Worm (Caenorhabditis elegans): ENCODE results near the gene abu-12.

Gene abu-12

ce11 chrX:489635-490105 lies 32.3 kb upstream of the abu-12 start, which contains the start of gene egl-17 (continued):
- TF ChIP-seq hmg-1.1 (GFP tag; IDR thresholded peaks at IDR 0.05) (peak; percentile 94), F49E8.2 (tag; optimal IDR thresholded peaks at IDR 0.05; ENCODE audit: borderline replicate concordance) (peak; percentile 77), sdz-12 (GFP tag; optimal IDR thresholded peaks at IDR 0.05) (peak; percentile 13), mdl-1 (tag; optimal IDR thresholded peaks at IDR 0.05) (peak in 1 of 2 experiments; percentile 80), ceh-28 (tag; optimal IDR thresholded peaks at IDR 0.05) (no peak), F10B5.3 (tag; optimal IDR thresholded peaks at IDR 0.05) (peak; percentile 83), lin-1 (GFP tag; IDR thresholded peaks at IDR 0.05) (peak; percentile 82), egl-27 (tag; optimal IDR thresholded peaks at IDR 0.05) (no peak)

DNA sequence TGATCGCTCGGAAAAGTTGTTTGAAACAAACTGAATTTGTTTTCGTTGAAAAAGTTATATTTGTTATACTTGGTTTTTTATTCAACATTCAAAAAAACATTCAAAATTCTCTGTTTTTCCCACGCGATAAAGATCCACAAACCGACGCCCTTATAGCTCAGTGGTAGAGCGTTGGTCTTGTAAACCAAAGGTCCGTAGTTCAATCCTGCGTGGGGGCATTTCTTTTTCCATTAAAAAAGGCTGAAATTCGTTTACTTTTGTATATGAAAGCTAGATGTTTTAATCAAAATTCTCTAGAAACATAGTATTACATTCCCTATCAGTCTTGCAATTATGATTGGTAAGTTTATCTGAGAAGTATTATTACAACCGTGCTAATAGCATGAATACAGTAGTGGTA lies 30.3 kb upstream of the abu-12 start:
- TF ChIP-seq lin-29 (GFP tag; IDR thresholded peaks at IDR 0.05) (no peak), egl-43 (GFP tag; IDR thresholded peaks at IDR 0.05) (peak; percentile 85; the same call in 1 of the 2 replicates), hlh-11 (tag; optimal IDR thresholded peaks at IDR 0.05) (no peak), D1046.2 (GFP tag; IDR thresholded peaks at IDR 0.05) (peak; percentile 66; the same call in 1 of the 2 replicates), lin-39 (tag; optimal IDR thresholded peaks at IDR 0.05) (no peak), nhr-111 (GFP tag; optimal IDR thresholded peaks at IDR 0.05) (no peak), spr-1 (tag; optimal IDR thresholded peaks at IDR 0.05) (no peak), ceh-20 (GFP tag; IDR thresholded peaks at IDR 0.05) (no peak), nhr-77 (tag; optimal IDR thresholded peaks at IDR 0.05) (no peak), nhr-41 (GFP tag; IDR thresholded peaks at IDR 0.05) (no peak), nhr-48 (tag; optimal IDR thresholded peaks at IDR 0.05) (no peak), ceh-28 (tag; optimal IDR thresholded peaks at IDR 0.05) (no peak), dve-1 (tag; optimal IDR thresholded peaks at IDR 0.05; ENCODE audit: insufficient read depth) (no peak), php-3 (GFP tag; IDR thresholded peaks at IDR 0.05) (no peak), nhr-6 (tag; optimal IDR thresholded peaks at IDR 0.05) (no peak), mep-1 (tag; optimal IDR thresholded peaks at IDR 0.05) (no peak), unc-130 (GFP tag; optimal IDR thresholded peaks at IDR 0.05) (no peak), F26F4.8 (GFP tag; conservative IDR thresholded peaks at IDR 0.05) (peak; percentile 58; the same call in 1 of the 2 replicates), ceh-82 (tag; optimal IDR thresholded peaks at IDR 0.05) (no peak), ama-1 (optimal IDR thresholded peaks at IDR 0.05) (no peak), nhr-10 (tag; optimal IDR thresholded peaks at IDR 0.05) (no peak), madf-5 (GFP tag; IDR thresholded peaks at IDR 0.05) (0 out of 4 replicates have a peak, but pooled peaks of 1 of the 2 experiments have one; percentile 47), lin-38 (GFP tag; IDR thresholded peaks at IDR 0.05) (peak; percentile 66), daf-19 (GFP tag; conservative IDR thresholded peaks at IDR 0.05) (0 out of 2 replicates have a peak, but pooled peaks have one; percentile 41), ZK546.5 (tag; optimal IDR thresholded peaks at IDR 0.05) (no peak), nhr-102 (tag; optimal IDR thresholded peaks at IDR 0.05) (no peak), nhr-25 (tag; optimal IDR thresholded peaks at IDR 0.05; ENCODE audit: borderline replicate concordance, insufficient read depth) (no peak), ctbp-1 (GFP tag; IDR thresholded peaks at IDR 0.05) (peak; percentile 53; the same call in 1 of the 2 replicates), arid-1 (GFP tag; conservative IDR thresholded peaks at IDR 0.05) (peak; percentile 74), hlh-30 (tag; optimal IDR thresholded peaks at IDR 0.05; ENCODE audit: insufficient read depth) (no peak), ztf-11 (tag; optimal IDR thresholded peaks at IDR 0.05) (no peak), snpc-1.2 (GFP tag; IDR thresholded peaks at IDR 0.05) (peak; percentile 86), zag-1 (tag; optimal IDR thresholded peaks at IDR 0.05) (no peak), saeg-2 (GFP tag; IDR thresholded peaks at IDR 0.05) (no peak), snpc-4 (tag; optimal IDR thresholded peaks at IDR 0.05) (no peak), F44E2.7 (GFP tag; IDR thresholded peaks at IDR 0.05) (peak; percentile 54; the same call in 1 of the 2 replicates), hmg-1.1 (GFP tag; IDR thresholded peaks at IDR 0.05) (0 out of 2 replicates have a peak, but pooled peaks have one; percentile 16), Y48G9A.11 (GFP tag; IDR thresholded peaks at IDR 0.05) (0 out of 2 replicates have a peak, but pooled peaks have one; percentile 40), dmd-6 (GFP tag; IDR thresholded peaks at IDR 0.05) (no peak), sdz-12 (GFP tag; optimal IDR thresholded peaks at IDR 0.05) (no peak), lim-7 (GFP tag; IDR thresholded peaks at IDR 0.05) (peak; percentile 86), T26A8.4 (GFP tag; IDR thresholded peaks at IDR 0.05) (no peak), aha-1 (tag) (peak; percentile 78), F49E8.2 (tag; optimal IDR thresholded peaks at IDR 0.05; ENCODE audit: borderline replicate concordance) (peak; percentile 18)

All from whole organism, L4 larva.